Worm (Caenorhabditis elegans): ENCODE data around the gene W06G6.9.

The W06G6.9 gene

DNA sequence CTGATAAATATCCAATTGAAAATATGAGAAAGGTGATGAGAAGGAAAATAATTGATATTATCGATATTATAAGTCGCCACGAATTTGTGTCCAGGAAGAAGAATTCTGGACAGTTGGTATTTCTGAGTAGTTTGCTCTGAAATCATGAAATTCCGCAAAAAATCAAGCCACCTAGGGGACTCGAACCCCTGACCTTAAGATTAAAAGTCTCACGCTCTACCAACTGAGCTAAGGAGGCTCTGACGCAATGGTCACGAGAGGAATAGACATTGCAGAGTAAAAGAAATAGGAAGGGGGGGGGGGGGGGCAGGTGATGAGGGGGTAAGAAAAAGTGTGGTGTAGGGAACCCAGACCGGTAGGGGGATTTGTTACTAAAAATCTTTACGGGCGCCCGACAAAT is 24.4 kb downstream of the W06G6.9 start:
- TF ChIP-seq unc-62 (GFP tag; optimal IDR thresholded peaks at IDR 0.05): no peak
- TF ChIP-seq ceh-82 (tag; optimal IDR thresholded peaks at IDR 0.05): no peak
- no peak for TF ChIP-seq nhr-237 (tag; optimal IDR thresholded peaks at IDR 0.05)
- peak; percentile 18 for TF ChIP-seq elt-2 (tag; optimal IDR thresholded peaks at IDR 0.05)
- no peak for TF ChIP-seq pha-4 (tag; optimal IDR thresholded peaks at IDR 0.05)
- TF ChIP-seq ceh-16 (tag; optimal IDR thresholded peaks at IDR 0.05): no peak
- TF ChIP-seq nhr-76 (tag; optimal IDR thresholded peaks at IDR 0.05): no peak
- TF ChIP-seq mml-1 (tag; optimal IDR thresholded peaks at IDR 0.05): no peak
- TF ChIP-seq daf-12 (tag; optimal IDR thresholded peaks at IDR 0.05): no peak

DNA sequence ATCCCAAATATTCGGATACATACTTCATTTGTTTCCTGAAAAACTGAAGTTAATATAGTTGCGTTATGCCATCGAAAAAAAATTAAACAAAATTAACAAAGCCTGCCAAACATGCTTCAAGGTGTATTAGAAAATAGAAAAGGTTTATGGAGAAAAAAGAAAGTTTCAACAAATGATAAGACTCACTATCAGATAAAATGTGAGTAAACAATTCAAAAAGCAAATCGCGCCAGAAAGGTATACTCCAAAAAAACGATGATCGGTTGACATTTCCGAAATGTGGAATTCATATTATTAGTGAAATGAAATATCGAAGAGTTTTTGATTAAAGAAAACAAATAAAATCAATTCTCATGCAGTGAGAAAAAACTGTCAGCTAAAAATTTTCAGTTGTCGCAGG is 25.4 kb downstream of the W06G6.9 start, which contains the start of gene Y70C5A.3:
TSS of gene Y70C5A.3 (minus strand) at position 50 of the 400 bp plus-strand sequence.
- TF ChIP-seq sea-2 (GFP tag; optimal IDR thresholded peaks at IDR 0.05) (no peak), nfya-1 (tag; optimal IDR thresholded peaks at IDR 0.05; ENCODE audit: insufficient read depth) (no peak), elt-2 (tag; optimal IDR thresholded peaks at IDR 0.05) (peak; percentile 60), pha-4 (tag; optimal IDR thresholded peaks at IDR 0.05) (peak; percentile 19), fos-1 (tag; optimal IDR thresholded peaks at IDR 0.05) (no peak), pqm-1 (tag; optimal IDR thresholded peaks at IDR 0.05) (peak; percentile 30)

DNA sequence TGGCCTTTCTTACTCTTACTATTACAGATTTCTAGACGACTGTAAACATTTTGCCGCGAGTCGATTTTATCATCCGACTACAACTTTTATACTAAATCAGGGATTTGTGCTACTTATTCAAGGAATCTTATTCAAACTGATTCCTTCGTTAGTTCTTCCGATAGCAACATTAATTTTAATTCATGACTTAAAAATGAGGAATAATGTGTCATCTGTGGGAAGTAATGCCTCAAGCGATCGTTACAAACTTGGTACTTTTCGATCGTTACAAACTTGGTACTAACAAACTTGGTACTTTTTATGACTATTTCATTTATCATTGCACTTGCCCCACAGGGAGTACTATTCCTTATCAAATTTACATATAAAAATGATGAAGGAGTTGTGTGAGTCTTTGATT is 28.8 kb downstream of the W06G6.9 start, which contains the start of gene Y70C5A.4:
TSS of gene Y70C5A.4 (plus strand) at position 301 of the 400 bp plus-strand sequence.
- no peak for TF ChIP-seq pha-4 (tag; optimal IDR thresholded peaks at IDR 0.05)
- TF ChIP-seq mml-1 (tag; optimal IDR thresholded peaks at IDR 0.05): no peak
- TF ChIP-seq nhr-25 (tag; optimal IDR thresholded peaks at IDR 0.05): no peak
- no peak for TF ChIP-seq R02D3.7 (tag; optimal IDR thresholded peaks at IDR 0.05)
- no peak for TF ChIP-seq nhr-23 (tag; optimal IDR thresholded peaks at IDR 0.05)
- TF ChIP-seq elt-2 (tag; optimal IDR thresholded peaks at IDR 0.05): no peak
- TF ChIP-seq unc-39 (tag; optimal IDR thresholded peaks at IDR 0.05): no peak
- TF ChIP-seq ama-1 (optimal IDR thresholded peaks at IDR 0.05): no peak
- TF ChIP-seq fkh-10 (GFP tag; optimal IDR thresholded peaks at IDR 0.05): no peak
- TF ChIP-seq ceh-28 (tag; optimal IDR thresholded peaks at IDR 0.05): no peak
- TF ChIP-seq ceh-16 (tag; optimal IDR thresholded peaks at IDR 0.05): no peak
- TF ChIP-seq fos-1 (tag; optimal IDR thresholded peaks at IDR 0.05): no peak
- TF ChIP-seq nhr-76 (tag; optimal IDR thresholded peaks at IDR 0.05): no peak
- no peak for TF ChIP-seq lsy-12 (tag; optimal IDR thresholded peaks at IDR 0.05)
- TF ChIP-seq hmg-11 (tag; optimal IDR thresholded peaks at IDR 0.05): no peak

DNA sequence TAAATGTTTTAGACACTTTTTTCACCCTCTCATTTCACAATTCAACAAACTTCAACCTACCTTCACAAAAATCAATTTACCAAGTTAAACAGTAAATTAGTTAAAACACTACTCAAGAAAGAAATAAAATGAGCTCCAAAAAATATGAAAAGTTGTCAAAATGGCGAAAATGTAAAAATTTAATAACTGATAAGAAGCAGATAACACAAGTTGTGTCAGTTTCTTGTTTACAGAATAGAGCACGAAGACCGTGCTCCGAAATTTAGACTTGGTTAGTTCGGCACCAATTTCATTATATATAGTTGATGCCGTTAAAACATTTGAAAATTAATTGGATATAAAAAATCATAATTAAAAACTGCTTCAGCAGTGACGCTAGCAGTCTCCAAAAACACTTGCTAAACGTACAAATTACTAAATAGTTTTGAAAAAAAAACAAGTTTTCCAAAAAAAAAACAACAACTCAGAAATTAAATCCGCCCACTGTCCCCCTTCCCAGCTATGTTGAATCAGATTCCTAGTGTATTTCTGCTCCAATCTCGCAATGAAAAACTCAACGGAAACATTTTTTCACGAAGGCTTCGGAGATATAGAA is 35.4 kb downstream of the W06G6.9 start, which contains the start of gene srw-54:
TSS of gene srw-54 (plus strand) at position 545 of the 595 bp plus-strand sequence.
- no peak for TF ChIP-seq nhr-43 (tag; optimal IDR thresholded peaks at IDR 0.05; ENCODE audit: poor library complexity, severe bottlenecking)
- TF ChIP-seq unc-39 (tag; optimal IDR thresholded peaks at IDR 0.05): no peak
- TF ChIP-seq pqm-1 (tag; optimal IDR thresholded peaks at IDR 0.05): peak; percentile 33
- peak; percentile 76 for TF ChIP-seq elt-2 (tag; optimal IDR thresholded peaks at IDR 0.05)
- TF ChIP-seq pha-4 (tag; optimal IDR thresholded peaks at IDR 0.05): peak; percentile 66

DNA sequence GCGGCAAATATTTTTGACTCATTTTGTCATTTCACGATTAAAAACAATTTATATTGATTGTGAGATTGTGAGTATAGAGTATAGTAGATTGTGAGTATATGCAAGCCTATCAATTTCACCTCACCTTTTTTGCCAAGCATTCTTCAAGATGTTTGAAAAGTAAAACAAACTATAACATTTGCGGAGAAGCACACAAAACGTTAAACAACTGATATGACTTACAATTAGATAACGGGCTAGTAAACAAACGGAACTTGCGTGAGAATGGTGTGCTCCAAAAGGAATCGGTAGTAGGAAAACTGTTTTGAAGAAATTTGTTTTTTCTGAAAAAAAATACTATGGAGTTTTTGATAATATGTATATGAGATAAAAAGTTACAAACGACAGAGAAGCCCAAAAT is 36.2 kb downstream of the W06G6.9 start:
- no peak for TF ChIP-seq nhr-237 (tag; optimal IDR thresholded peaks at IDR 0.05)
- no peak for TF ChIP-seq egl-27 (tag; optimal IDR thresholded peaks at IDR 0.05)
- peak; percentile 87 for TF ChIP-seq elt-2 (tag; optimal IDR thresholded peaks at IDR 0.05)
- peak; percentile 78 for TF ChIP-seq pqm-1 (tag; optimal IDR thresholded peaks at IDR 0.05)
- peak; percentile 48 for TF ChIP-seq pha-4 (tag; optimal IDR thresholded peaks at IDR 0.05)
- TF ChIP-seq jun-1 (tag; optimal IDR thresholded peaks at IDR 0.05): peak; percentile 48

DNA sequence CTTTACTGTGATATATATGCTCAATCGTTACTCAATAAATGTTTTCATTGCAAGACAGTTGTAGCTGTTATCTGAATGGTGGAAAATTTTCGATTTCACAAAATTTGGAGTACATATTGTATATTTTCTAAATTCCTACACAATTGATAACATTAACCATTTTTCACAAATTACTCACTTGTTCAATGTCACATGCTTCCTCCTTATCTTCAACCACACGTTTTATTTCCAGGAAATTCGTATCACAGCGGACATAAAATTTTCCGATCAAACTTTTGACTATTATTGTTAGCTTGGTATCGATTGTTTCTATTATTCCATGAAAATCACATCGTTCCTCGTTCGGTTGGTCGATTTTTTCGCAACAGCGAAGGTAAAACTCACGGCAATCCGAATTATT is 37.8 kb downstream of the W06G6.9 start:
- TF ChIP-seq pha-4 (tag; optimal IDR thresholded peaks at IDR 0.05) (peak; percentile 56), sea-2 (GFP tag; optimal IDR thresholded peaks at IDR 0.05) (no peak), ceh-82 (tag; optimal IDR thresholded peaks at IDR 0.05) (no peak), jun-1 (tag; optimal IDR thresholded peaks at IDR 0.05) (peak; percentile 63), pqm-1 (tag; optimal IDR thresholded peaks at IDR 0.05) (peak; percentile 81), elt-2 (tag; optimal IDR thresholded peaks at IDR 0.05) (peak; percentile 59)

DNA sequence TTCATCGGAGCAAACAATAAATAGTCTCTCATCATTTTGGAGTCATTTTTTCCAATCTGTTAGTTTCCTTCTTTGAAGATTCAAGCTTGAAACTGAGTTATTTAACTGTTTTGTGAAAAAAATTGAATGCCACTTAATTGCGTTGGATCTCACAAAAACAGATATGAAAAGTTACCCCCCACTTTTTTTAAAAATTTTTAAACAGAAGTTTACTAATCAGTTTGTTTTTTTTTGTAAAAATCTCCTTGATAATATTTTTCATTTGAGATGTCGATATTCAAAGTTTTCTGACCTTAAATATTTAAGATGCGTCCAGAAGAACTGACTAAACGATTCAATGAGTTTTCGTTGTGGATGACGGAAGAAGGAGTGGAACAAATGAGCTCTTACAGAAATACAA is 40.0 kb downstream of the W06G6.9 start, which contains the start of gene Y32B12C.1:
TSS of gene Y32B12C.1 (plus strand) at position 301 of the 400 bp plus-strand sequence.
- TF ChIP-seq ceh-9 (tag; optimal IDR thresholded peaks at IDR 0.05): no peak
- TF ChIP-seq nhr-76 (tag; optimal IDR thresholded peaks at IDR 0.05): no peak
- TF ChIP-seq skn-1 (tag; optimal IDR thresholded peaks at IDR 0.05): no peak
- TF ChIP-seq zag-1 (tag; optimal IDR thresholded peaks at IDR 0.05): no peak
- TF ChIP-seq R02D3.7 (tag; optimal IDR thresholded peaks at IDR 0.05): no peak
- TF ChIP-seq ZK546.5 (tag; optimal IDR thresholded peaks at IDR 0.05): no peak
- TF ChIP-seq fkh-2 (tag; optimal IDR thresholded peaks at IDR 0.05): no peak
- no peak for TF ChIP-seq nhr-28 (tag; optimal IDR thresholded peaks at IDR 0.05)
